Fruit fly (Drosophila melanogaster) whole organism, pupa: Measurements from ENCODE around the gene Drp1.

ENCODE experiments used
- CG17806 ChIP-seq: fragments of 200-800 bp; sonication (Bioruptor generic); optimal IDR thresholded peaks from 2 replicates; lab custom pipeline; 2018; ENCODE audit warnings: missing biosample characterization, mild to moderate bottlenecking, missing genetic modification characterization, moderate library complexity
- CG32121 ChIP-seq: fragments of 200-800 bp; sonication (Bioruptor generic); IDR thresholded peaks from 2 replicates; pipeline ENCODE4 v1.3.6; 2022; ENCODE audit warnings: missing biosample characterization, missing genetic modification characterization
- Snoo ChIP-seq: fragments of 200-800 bp; sonication (Bioruptor generic); optimal IDR thresholded peaks from 3 replicates; lab custom pipeline; 2017; ENCODE audit warnings: missing biosample characterization, mild to moderate bottlenecking, missing genetic modification characterization, inconsistent platforms
- rn ChIP-seq: fragments of 200-800 bp; sonication (Bioruptor generic); IDR thresholded peaks from 2 replicates; pipeline ENCODE4 v1.3.6; 2022; ENCODE audit warnings: missing biosample characterization, missing genetic modification characterization

- TF ChIP-seq Snoo (tag; lab: Kevin White, UChicago) (no peak), CG17806 (no peak), CG32121 (no peak), rn (no peak)
These were observed 43.5 kb upstream of the Drp1 start for dm6 chr2L:2628760-2629159.
